Worm (Caenorhabditis elegans) whole organism, L3 larva: ENCODE results near the gene npr-35.

ENCODE experiments used
- elt-3 ChIP-seq, 3 experiments: fragments of 150-350 bp in 1 of 3; sonication (generic microtip) in 2 of 3; optimal IDR thresholded peaks; 2 replicates in 2 of 3; 4 replicates in 1 of 3; lab custom pipeline; 2014 to 2017; ENCODE audit warnings: missing biosample characterization in 3 of 3, missing genetic modification characterization in 3 of 3
- fkh-10 ChIP-seq: sonication (generic microtip); optimal IDR thresholded peaks from 2 replicates; lab custom pipeline; 2017; ENCODE audit warnings: missing biosample characterization, missing genetic modification reagents, missing genetic modification characterization
- jun-1 ChIP-seq: fragments of 150-350 bp; optimal IDR thresholded peaks from 2 replicates; lab custom pipeline; 2014; ENCODE audit warnings: missing biosample characterization, missing genetic modification reagents, missing genetic modification characterization
- nhr-12 ChIP-seq: fragments of 150-350 bp; optimal IDR thresholded peaks from 2 replicates; lab custom pipeline; 2014; ENCODE audit warnings: missing biosample characterization, missing genetic modification characterization
- nhr-43 ChIP-seq: sonication (generic microtip); optimal IDR thresholded peaks from 2 replicates; lab custom pipeline; 2016; ENCODE audit warnings: mild to moderate bottlenecking, missing genetic modification characterization, missing compliant biosample characterization; ENCODE audit not compliant: poor library complexity, severe bottlenecking
- nhr-77 ChIP-seq: fragments of 150-350 bp; optimal IDR thresholded peaks from 2 replicates; lab custom pipeline; 2014; ENCODE audit warnings: missing biosample characterization, missing genetic modification characterization
- unc-39 ChIP-seq: sonication (generic microtip); optimal IDR thresholded peaks from 4 replicates; lab custom pipeline; 2017; ENCODE audit warnings: missing biosample characterization, missing genetic modification characterization

- TF ChIP-seq elt-3 (tag; optimal IDR thresholded peaks at IDR 0.05; lab: Kevin White, UChicago) (no peak), nhr-77 (tag; lab: Kevin White, UChicago) (no peak), fkh-10 (GFP tag; lab: Kevin White, UChicago) (no peak), unc-39 (no peak), nhr-43 (tag; lab: Kevin White, UChicago) (peak; percentile 16), jun-1 (peak; percentile 8), nhr-12 (tag; lab: Kevin White, UChicago) (no peak)
Measured at ce11 chrIV:7789521-7789949, 45.9 kb downstream of the npr-35 start, which contains the start of gene imp-3.
